Worm (Caenorhabditis elegans): ENCODE measurements around the gene F37A4.2.

- TF ChIP-seq fkh-10 (GFP tag; optimal IDR thresholded peaks at IDR 0.05) (no peak), che-1 (tag; optimal IDR thresholded peaks at IDR 0.05) (no peak), pha-4 (tag; optimal IDR thresholded peaks at IDR 0.05) (no peak), pqm-1 (tag; optimal IDR thresholded peaks at IDR 0.05) (no peak), elt-2 (tag; optimal IDR thresholded peaks at IDR 0.05) (no peak), dmd-4 (tag; optimal IDR thresholded peaks at IDR 0.05; ENCODE audit: borderline replicate concordance) (no peak), lin-11 (tag; optimal IDR thresholded peaks at IDR 0.05) (no peak), sdc-2 (tag; optimal IDR thresholded peaks at IDR 0.05) (no peak)
Observed at ce11 chrIII:6740072-6740471, 17.8 kb downstream of the F37A4.2 start.

Measured in whole organism, late embryonic.